Worm (Caenorhabditis elegans): Measurements from ENCODE around the gene grl-10.
A peak's percentile ranks its signal among the peaks of the same experiment; 100 is the strongest.

Gene grl-10

DNA sequence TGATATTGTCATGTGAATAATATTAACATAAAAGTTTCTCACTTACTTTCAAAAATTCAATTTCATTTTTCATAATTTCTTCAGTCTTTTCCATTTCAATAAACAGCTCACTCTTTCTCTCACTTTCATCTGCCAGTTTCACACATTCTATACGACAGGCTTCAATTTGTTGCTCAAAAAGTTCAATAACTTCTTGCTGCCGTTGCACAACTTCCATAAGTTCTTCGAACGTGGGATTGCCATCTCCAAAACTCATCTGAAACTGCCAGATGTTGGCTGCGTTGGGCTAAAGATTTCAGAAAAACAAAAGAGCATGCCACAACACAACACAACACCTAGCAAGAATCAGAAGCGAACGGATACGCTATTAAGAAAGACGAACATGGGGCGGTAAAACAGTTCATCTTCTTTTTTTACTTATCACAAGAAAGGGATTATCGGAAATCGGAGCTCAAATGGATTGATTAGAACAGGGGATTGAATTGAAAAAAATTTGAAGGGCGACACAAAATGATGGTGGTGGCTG, 41.0 kb upstream of the grl-10 start (continued):
- no peak for TF ChIP-seq aptf-2 (GFP tag; conservative IDR thresholded peaks at IDR 0.05)
- TF ChIP-seq nhr-90 (tag; optimal IDR thresholded peaks at IDR 0.05), result no peak
- TF ChIP-seq T26A5.8 (tag; optimal IDR thresholded peaks at IDR 0.05), result no peak
- no peak for TF ChIP-seq B0035.1 (tag; optimal IDR thresholded peaks at IDR 0.05)
- no peak for TF ChIP-seq Y95B8A.8 (GFP tag; IDR thresholded peaks at IDR 0.05)

DNA sequence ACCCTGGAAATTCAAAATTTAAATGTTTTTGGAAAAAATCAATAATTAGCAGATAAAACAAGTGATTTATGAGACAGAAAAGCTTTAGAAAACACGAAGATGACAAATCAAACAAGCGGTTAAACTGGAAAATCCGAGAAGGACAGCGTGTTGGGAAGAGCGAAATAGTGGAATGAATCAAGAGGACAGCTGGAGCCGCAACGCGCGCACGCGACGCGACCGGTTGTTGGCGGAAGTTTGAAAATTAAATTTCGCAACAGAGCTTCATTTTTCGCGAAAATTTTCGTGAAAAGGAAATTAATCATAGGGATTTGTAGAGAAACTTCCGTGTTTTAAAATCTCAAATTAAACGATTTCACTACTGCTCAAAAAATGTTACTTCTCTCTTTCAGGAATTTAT, 39.4 kb upstream of the grl-10 start, which contains the start of gene clic-1:
clic-1 (minus strand) TSS at position 3 of the 400 bp plus-strand sequence.
- TF ChIP-seq mes-4 (tag; optimal IDR thresholded peaks at IDR 0.05) (no peak), fkh-3 (tag; optimal IDR thresholded peaks at IDR 0.05) (no peak), hmg-1.2 (GFP tag; IDR thresholded peaks at IDR 0.05) (peak; percentile 14; the same call in 1 of the 2 replicates), F33H1.4 (GFP tag; IDR thresholded peaks at IDR 0.05) (peak; percentile 14; the same call in 1 of the 2 replicates), F23B12.7 (tag; optimal IDR thresholded peaks at IDR 0.05; ENCODE audit: insufficient read depth) (peak; percentile 25), nhr-90 (tag; optimal IDR thresholded peaks at IDR 0.05) (no peak), nfya-1 (tag; optimal IDR thresholded peaks at IDR 0.05; ENCODE audit: borderline replicate concordance, insufficient read depth) (no peak), attf-5 (GFP tag; optimal IDR thresholded peaks at IDR 0.05) (peak; percentile 16), rec-8 (tag; optimal IDR thresholded peaks at IDR 0.05) (no peak), lin-54 (GFP tag; optimal IDR thresholded peaks at IDR 0.05) (peak; percentile 91), ekl-4 (GFP tag; IDR thresholded peaks at IDR 0.05) (no peak), let-607 (tag; optimal IDR thresholded peaks at IDR 0.05) (peak; percentile 79 to 82), hrde-1 (tag; optimal IDR thresholded peaks at IDR 0.05; ENCODE audit: borderline replicate concordance) (no peak), efl-1 (GFP tag; optimal IDR thresholded peaks at IDR 0.05) (peak; percentile 82), ztf-25 (GFP tag; IDR thresholded peaks at IDR 0.05) (no peak), hmg-20 (GFP tag; IDR thresholded peaks at IDR 0.05) (no peak), ZK185.1 (tag; optimal IDR thresholded peaks at IDR 0.05; ENCODE audit: poor library complexity, severe bottlenecking) (no peak), snpc-4 (GFP tag; optimal IDR thresholded peaks at IDR 0.05) (no peak), snpc-4 (tag; optimal IDR thresholded peaks at IDR 0.05) (no peak), dpl-1 (GFP tag; optimal IDR thresholded peaks at IDR 0.05) (peak; percentile 62), lin-35 (GFP tag; optimal IDR thresholded peaks at IDR 0.05) (peak in 1 of 3 experiments; percentile 86), egrh-3 (GFP tag; IDR thresholded peaks at IDR 0.05) (no peak), B0019.2 (GFP tag; conservative IDR thresholded peaks at IDR 0.05) (no peak), mcd-1 (GFP tag; IDR thresholded peaks at IDR 0.05) (0 out of 2 replicates have a peak, but pooled peaks have one; percentile 32), mxl-1 (tag; optimal IDR thresholded peaks at IDR 0.05) (no peak), Y79H2A.3 (GFP tag; conservative IDR thresholded peaks at IDR 0.05) (no peak), ceh-27 (GFP tag; optimal IDR thresholded peaks at IDR 0.05) (peak; percentile 24), madf-3 (GFP tag; IDR thresholded peaks at IDR 0.05) (peak; percentile 98), cebp-1 (GFP tag; IDR thresholded peaks at IDR 0.05) (peak; percentile 69), cebp-1 (tag; optimal IDR thresholded peaks at IDR 0.05) (peak; percentile 94)

DNA sequence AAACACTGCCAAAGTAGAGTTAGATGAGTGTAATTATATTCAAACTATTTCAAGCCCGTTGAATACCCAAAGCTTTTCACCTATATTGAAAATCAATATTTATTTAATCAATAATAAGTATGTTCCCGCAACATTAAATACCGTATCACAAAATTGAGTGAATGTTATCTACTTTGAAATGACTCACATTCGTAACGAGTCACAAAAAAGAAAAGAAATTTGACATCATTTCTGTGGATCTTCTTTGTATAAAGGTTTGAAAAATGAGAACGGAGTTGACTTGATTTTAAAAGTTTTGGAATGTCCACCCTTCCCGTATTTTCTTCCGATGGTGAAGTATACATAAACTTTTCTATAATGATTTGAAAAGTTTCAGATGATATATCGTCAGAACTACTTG, 39.0 kb upstream of the grl-10 start, which contains the start of gene srr-10:
srr-10 (plus strand) TSS at position 301 of the 400 bp plus-strand sequence.
- TF ChIP-seq nhr-120 (GFP tag; IDR thresholded peaks at IDR 0.05) (no peak), ztf-3 (GFP tag; optimal IDR thresholded peaks at IDR 0.05) (no peak), lin-26 (GFP tag; IDR thresholded peaks at IDR 0.05) (no peak), hsf-1 (GFP tag; IDR thresholded peaks at IDR 0.05) (no peak), tlf-1 (GFP tag; optimal IDR thresholded peaks at IDR 0.05) (no peak), Y95B8A.8 (GFP tag; IDR thresholded peaks at IDR 0.05) (no peak), Y56A3A.18 (GFP tag; IDR thresholded peaks at IDR 0.05) (no peak), xnd-1 (tag; optimal IDR thresholded peaks at IDR 0.05) (no peak), ccch-3 (GFP tag; optimal IDR thresholded peaks at IDR 0.05) (no peak), unc-130 (GFP tag; optimal IDR thresholded peaks at IDR 0.05) (no peak), ceh-79 (tag; optimal IDR thresholded peaks at IDR 0.05) (no peak), atf-7 (tag; optimal IDR thresholded peaks at IDR 0.05) (no peak), ztf-28 (GFP tag; IDR thresholded peaks at IDR 0.05) (no peak), ceh-40 (GFP tag; IDR thresholded peaks at IDR 0.05) (no peak)
